Worm (Caenorhabditis elegans): ENCODE data around the gene ZK1290.13.
A peak's percentile ranks its signal among the peaks of the same experiment; 100 is the strongest.

The ZK1290.13 gene

DNA sequence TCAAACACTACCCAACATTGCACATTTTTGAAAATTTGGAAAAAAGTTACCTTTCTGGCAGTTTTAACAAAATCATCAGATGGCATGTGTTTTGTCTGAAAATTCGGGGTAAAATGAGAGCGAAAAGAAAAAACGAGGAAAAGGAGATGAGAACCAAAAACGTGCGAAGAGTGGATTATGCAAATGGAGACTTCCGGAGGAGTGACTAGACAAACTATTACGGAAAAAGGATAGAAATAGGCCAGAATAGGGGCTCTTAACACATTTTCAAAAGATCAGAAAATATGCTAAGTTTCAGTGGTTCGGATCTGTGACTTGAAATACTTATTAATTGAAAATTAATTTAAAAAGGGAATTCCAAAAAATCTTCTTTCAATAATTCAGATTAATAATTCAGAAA lies 35.4 kb upstream of the ZK1290.13 start, which contains the start of gene srab-14:
TSS of gene srab-14 (minus strand) at position 101 of the 400 bp plus-strand sequence.
- no peak for TF ChIP-seq ceh-32 (tag; optimal IDR thresholded peaks at IDR 0.05; ENCODE audit: poor library complexity)
- TF ChIP-seq lin-38 (GFP tag; IDR thresholded peaks at IDR 0.05): no peak
- no peak for TF ChIP-seq madf-5 (GFP tag; IDR thresholded peaks at IDR 0.05)
- TF ChIP-seq F44E2.7 (GFP tag; IDR thresholded peaks at IDR 0.05): no peak
- no peak for TF ChIP-seq dmd-6 (GFP tag; IDR thresholded peaks at IDR 0.05)
- no peak for TF ChIP-seq madf-9 (GFP tag; conservative IDR thresholded peaks at IDR 0.05)
- TF ChIP-seq Y105C5A.15 (GFP tag; IDR thresholded peaks at IDR 0.05): no peak
- no peak for TF ChIP-seq hlh-11 (tag; optimal IDR thresholded peaks at IDR 0.05)
- TF ChIP-seq nhr-10 (tag; optimal IDR thresholded peaks at IDR 0.05): no peak
- no peak for TF ChIP-seq ama-1 (optimal IDR thresholded peaks at IDR 0.05)
- TF ChIP-seq T26A8.4 (GFP tag; IDR thresholded peaks at IDR 0.05): no peak
- TF ChIP-seq zip-11 (GFP tag; IDR thresholded peaks at IDR 0.05): no peak
- TF ChIP-seq attf-4 (tag; optimal IDR thresholded peaks at IDR 0.05): no peak
- TF ChIP-seq lin-13 (GFP tag; optimal IDR thresholded peaks at IDR 0.05): no peak
- no peak for TF ChIP-seq nhr-237 (tag; optimal IDR thresholded peaks at IDR 0.05)
- TF ChIP-seq hmg-1.1 (GFP tag; IDR thresholded peaks at IDR 0.05): no peak

DNA sequence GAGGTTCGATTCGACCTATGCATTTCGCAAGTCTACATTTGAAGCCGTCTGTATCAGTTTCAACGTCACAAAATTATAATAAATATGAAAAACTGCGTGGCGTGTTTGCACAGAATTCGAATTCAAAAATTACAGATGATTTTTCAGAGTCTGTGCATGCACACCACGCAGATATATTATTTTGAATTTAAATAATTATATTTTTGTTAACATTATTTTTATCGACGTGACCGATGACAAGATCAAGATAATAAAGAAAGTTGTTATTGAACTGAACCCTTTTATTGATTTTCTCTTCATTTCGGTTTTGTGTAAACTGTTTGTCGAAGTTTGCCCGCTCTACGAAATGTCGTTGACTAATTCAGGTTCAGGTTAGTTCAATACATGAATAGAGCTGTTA lies 29.8 kb upstream of the ZK1290.13 start, which contains the start of gene C28F5.1:
TSS of gene C28F5.1 (plus strand) at position 301 of the 400 bp plus-strand sequence.
- TF ChIP-seq F26F4.8 (GFP tag; conservative IDR thresholded peaks at IDR 0.05) (no peak), R02D3.7 (tag; optimal IDR thresholded peaks at IDR 0.05) (no peak), ces-1 (GFP tag; optimal IDR thresholded peaks at IDR 0.05) (no peak), F49E8.2 (tag; optimal IDR thresholded peaks at IDR 0.05; ENCODE audit: borderline replicate concordance) (no peak), daf-16 (GFP tag; optimal IDR thresholded peaks at IDR 0.05) (no peak), daf-16 (tag; optimal IDR thresholded peaks at IDR 0.05) (no peak), fos-1 (tag; optimal IDR thresholded peaks at IDR 0.05) (no peak), aly-2 (tag; optimal IDR thresholded peaks at IDR 0.05) (no peak), nhr-42 (GFP tag; IDR thresholded peaks at IDR 0.05) (no peak)

- TF ChIP-seq ZK337.2 (GFP tag; IDR thresholded peaks at IDR 0.05) (no peak), skn-1 (tag; optimal IDR thresholded peaks at IDR 0.05) (no peak), lin-39 (tag; optimal IDR thresholded peaks at IDR 0.05) (no peak), tag-97 (GFP tag; IDR thresholded peaks at IDR 0.05) (no peak)
These were observed 15.6 kb upstream of the ZK1290.13 start, which contains the start of gene glb-9 for ce11 chrII:7519221-7519620. Gene glb-9, minus strand, starts transcription at chrII:7519321.

DNA sequence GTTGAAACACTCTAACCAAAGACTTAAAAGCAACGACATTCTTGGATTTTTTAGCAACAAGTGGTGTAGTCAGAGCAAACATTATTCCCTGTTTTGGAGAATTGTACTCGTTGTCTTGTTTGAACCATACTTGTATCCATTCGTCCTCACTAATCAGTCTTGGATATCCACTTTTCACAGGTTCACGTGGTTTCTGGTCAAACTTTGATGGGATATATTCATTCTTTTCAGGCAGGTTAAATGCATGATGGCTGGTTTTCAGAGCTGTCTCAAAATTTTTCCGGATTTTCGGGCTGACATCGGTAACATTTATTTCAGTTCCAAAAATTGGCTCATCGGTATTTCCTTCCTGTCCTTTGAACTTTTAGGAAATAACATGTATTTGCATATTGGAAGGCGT lies 13.4 kb upstream of the ZK1290.13 start:
- TF ChIP-seq set-16 (GFP tag; IDR thresholded peaks at IDR 0.05) (no peak), mxl-3 (GFP tag; optimal IDR thresholded peaks at IDR 0.05) (no peak), unc-62 (GFP tag; optimal IDR thresholded peaks at IDR 0.05 in 1 of 2) (peak in 1 of 2 experiments; percentile 95), unc-62 (tag; optimal IDR thresholded peaks at IDR 0.05) (no peak), unc-130 (GFP tag; optimal IDR thresholded peaks at IDR 0.05) (no peak)

ce11 chrII:7523281-7523680 lies 11.5 kb upstream of the ZK1290.13 start, which contains the start of gene ZK1290.15:
Gene ZK1290.15, plus strand, starts transcription at chrII:7523581.
- TF ChIP-seq lsy-2 (tag; optimal IDR thresholded peaks at IDR 0.05) (no peak), nhr-76 (tag; optimal IDR thresholded peaks at IDR 0.05) (no peak), ZK337.2 (GFP tag; IDR thresholded peaks at IDR 0.05) (no peak), snpc-1.2 (GFP tag; IDR thresholded peaks at IDR 0.05) (no peak), nhr-42 (GFP tag; IDR thresholded peaks at IDR 0.05) (no peak), zag-1 (tag; optimal IDR thresholded peaks at IDR 0.05) (no peak), T26A8.4 (GFP tag; IDR thresholded peaks at IDR 0.05) (no peak), nhr-237 (tag; optimal IDR thresholded peaks at IDR 0.05) (no peak), lir-3 (tag; optimal IDR thresholded peaks at IDR 0.05) (no peak)

All from whole organism, L4 larva.